Worm (Caenorhabditis elegans) whole organism, L3 larva: ENCODE results near the gene dmd-7.

Experiments used
- R02D3.7 ChIP-seq: fragments of 150-350 bp; optimal IDR thresholded peaks from 2 replicates; lab custom pipeline; 2014; ENCODE audit warnings: missing biosample characterization, missing genetic modification characterization
- ama-1 ChIP-seq: fragments of 150-350 bp; optimal IDR thresholded peaks from 2 replicates; lab custom pipeline; 2018
- ceh-82 ChIP-seq: fragments of 150-350 bp; optimal IDR thresholded peaks from 2 replicates; lab custom pipeline; 2014; ENCODE audit warnings: missing biosample characterization, missing genetic modification characterization
- daf-12 ChIP-seq: fragments of 150-350 bp; optimal IDR thresholded peaks from 2 replicates; lab custom pipeline; 2014; ENCODE audit warnings: missing biosample characterization, missing genetic modification reagents, missing genetic modification characterization
- egl-5 ChIP-seq: fragments of 150-350 bp; optimal IDR thresholded peaks from 2 replicates; lab custom pipeline; 2017; ENCODE audit warnings: missing biosample characterization, missing genetic modification reagents, missing genetic modification characterization, inconsistent platforms
- elt-2 ChIP-seq: sonication (generic microtip); optimal IDR thresholded peaks from 2 replicates; lab custom pipeline; 2016; ENCODE audit warnings: missing genetic modification reagents, mild to moderate bottlenecking, missing genetic modification characterization, missing compliant biosample characterization
- elt-3 ChIP-seq, 3 experiments: fragments of 150-350 bp in 1 of 3; sonication (generic microtip) in 2 of 3; optimal IDR thresholded peaks; 2 replicates in 2 of 3; 4 replicates in 1 of 3; lab custom pipeline; 2014 to 2017; ENCODE audit warnings: missing biosample characterization in 3 of 3, missing genetic modification characterization in 3 of 3
- eor-1 ChIP-seq, 2 experiments: fragments of 150-350 bp; optimal IDR thresholded peaks; 2 replicates each; lab custom pipeline; 2014 to 2018; ENCODE audit warnings: missing biosample characterization in 2 of 2, missing genetic modification characterization in 2 of 2
- fkh-10 ChIP-seq: sonication (generic microtip); optimal IDR thresholded peaks from 2 replicates; lab custom pipeline; 2017; ENCODE audit warnings: missing biosample characterization, missing genetic modification reagents, missing genetic modification characterization
- fkh-2 ChIP-seq: fragments of 150-350 bp; optimal IDR thresholded peaks from 2 replicates; lab custom pipeline; 2014; ENCODE audit warnings: missing biosample characterization, missing genetic modification reagents, missing genetic modification characterization
- fos-1 ChIP-seq: fragments of 150-350 bp; optimal IDR thresholded peaks from 2 replicates; lab custom pipeline; 2014; ENCODE audit warnings: missing biosample characterization, missing genetic modification characterization
- hmg-11 ChIP-seq: sonication (generic microtip); optimal IDR thresholded peaks from 2 replicates; lab custom pipeline; 2016; ENCODE audit warnings: missing genetic modification characterization, missing compliant biosample characterization
- jun-1 ChIP-seq: fragments of 150-350 bp; optimal IDR thresholded peaks from 2 replicates; lab custom pipeline; 2014; ENCODE audit warnings: missing biosample characterization, missing genetic modification reagents, missing genetic modification characterization
- lin-15B ChIP-seq: fragments of 150-350 bp; optimal IDR thresholded peaks from 2 replicates; lab custom pipeline; 2014; ENCODE audit warnings: missing biosample characterization, missing genetic modification characterization
- lin-39 ChIP-seq: fragments of 150-350 bp; optimal IDR thresholded peaks from 2 replicates; lab custom pipeline; 2018; ENCODE audit warnings: missing biosample characterization, missing genetic modification reagents, missing genetic modification characterization
- lsy-12 ChIP-seq: sonication (generic microtip); optimal IDR thresholded peaks from 2 replicates; lab custom pipeline; 2016; ENCODE audit warnings: mild to moderate bottlenecking, missing genetic modification characterization, missing compliant biosample characterization
- mdl-1 ChIP-seq: fragments of 150-350 bp; optimal IDR thresholded peaks from 2 replicates; lab custom pipeline; 2014; ENCODE audit warnings: missing biosample characterization, missing genetic modification characterization
- mml-1 ChIP-seq: fragments of 150-350 bp; sonication (generic microtip); optimal IDR thresholded peaks from 3 replicates; lab custom pipeline; 2014; ENCODE audit warnings: missing biosample characterization, missing genetic modification characterization
- nfya-1 ChIP-seq: sonication (generic microtip); optimal IDR thresholded peaks from 2 replicates; lab custom pipeline; 2017; ENCODE audit warnings: missing genetic modification characterization, mild to moderate bottlenecking, missing compliant biosample characterization, antibody characterized with exemption, moderate library complexity; ENCODE audit not compliant: insufficient read depth
- nhr-23 ChIP-seq: fragments of 150-350 bp; optimal IDR thresholded peaks from 2 replicates; lab custom pipeline; 2014; ENCODE audit warnings: missing biosample characterization, missing genetic modification reagents, missing genetic modification characterization
- nhr-237 ChIP-seq: fragments of 150-350 bp; optimal IDR thresholded peaks from 2 replicates; lab custom pipeline; 2014; ENCODE audit warnings: missing biosample characterization, missing genetic modification characterization
- nhr-25 ChIP-seq: sonication (generic microtip); optimal IDR thresholded peaks from 2 replicates; lab custom pipeline; 2017; ENCODE audit warnings: missing biosample characterization, missing genetic modification characterization
- nhr-28 ChIP-seq: fragments of 150-350 bp; optimal IDR thresholded peaks from 2 replicates; lab custom pipeline; 2014; ENCODE audit warnings: missing biosample characterization, missing genetic modification characterization
- nhr-43 ChIP-seq: sonication (generic microtip); optimal IDR thresholded peaks from 2 replicates; lab custom pipeline; 2016; ENCODE audit warnings: mild to moderate bottlenecking, missing genetic modification characterization, missing compliant biosample characterization; ENCODE audit not compliant: poor library complexity, severe bottlenecking
- nhr-67 ChIP-seq: fragments of 150-350 bp; optimal IDR thresholded peaks from 2 replicates; lab custom pipeline; 2014; ENCODE audit warnings: missing biosample characterization, missing genetic modification characterization
- nhr-76 ChIP-seq: fragments of 150-350 bp; sonication (generic microtip); optimal IDR thresholded peaks from 5 replicates; lab custom pipeline; 2014; ENCODE audit warnings: missing biosample characterization, missing genetic modification characterization
- nhr-77 ChIP-seq: fragments of 150-350 bp; optimal IDR thresholded peaks from 2 replicates; lab custom pipeline; 2014; ENCODE audit warnings: missing biosample characterization, missing genetic modification characterization
- pha-4 ChIP-seq: fragments of 150-350 bp; optimal IDR thresholded peaks from 2 replicates; lab custom pipeline; 2014; ENCODE audit warnings: missing biosample characterization, missing genetic modification reagents, missing genetic modification characterization
- pqm-1 ChIP-seq: fragments of 150-350 bp; optimal IDR thresholded peaks from 2 replicates; lab custom pipeline; 2017; ENCODE audit warnings: missing biosample characterization, missing genetic modification characterization, inconsistent platforms
- skn-1 ChIP-seq: fragments of 150-350 bp; optimal IDR thresholded peaks from 2 replicates; lab custom pipeline; 2014; ENCODE audit warnings: missing biosample characterization, missing genetic modification characterization
- snpc-4 ChIP-seq: fragments of 150-350 bp; optimal IDR thresholded peaks from 2 replicates; lab custom pipeline; 2014; ENCODE audit warnings: missing biosample characterization, missing genetic modification characterization
- tbx-2 ChIP-seq: sonication (generic microtip); optimal IDR thresholded peaks from 2 replicates; lab custom pipeline; 2016; ENCODE audit warnings: mild to moderate bottlenecking, missing genetic modification characterization, missing compliant biosample characterization
- unc-39 ChIP-seq: sonication (generic microtip); optimal IDR thresholded peaks from 4 replicates; lab custom pipeline; 2017; ENCODE audit warnings: missing biosample characterization, missing genetic modification characterization
- unc-62 ChIP-seq: fragments of 150-350 bp; sonication (generic microtip); optimal IDR thresholded peaks from 4 replicates; lab custom pipeline; 2014; ENCODE audit warnings: missing biosample characterization, missing genetic modification reagents, missing genetic modification characterization
- ztf-11 ChIP-seq: fragments of 150-350 bp; optimal IDR thresholded peaks from 2 replicates; lab custom pipeline; 2014; ENCODE audit warnings: missing biosample characterization, missing genetic modification characterization
- ztf-4 ChIP-seq: fragments of 150-350 bp; optimal IDR thresholded peaks from 2 replicates; lab custom pipeline; 2014; ENCODE audit warnings: missing biosample characterization, missing genetic modification characterization

Gene dmd-7

ce11 chrV:6239855-6240254 lies 6.9 kb upstream of the dmd-7 start:
- TF ChIP-seq nfya-1 (tag; lab: Kevin White, UChicago), result peak; percentile 53
- TF ChIP-seq eor-1 (tag; optimal IDR thresholded peaks at IDR 0.05; lab: Kevin White, UChicago), result no peak
- no peak for TF ChIP-seq fkh-2 (tag; lab: Kevin White, UChicago)
- TF ChIP-seq nhr-77 (tag; lab: Kevin White, UChicago), result no peak
- TF ChIP-seq fos-1 (tag; lab: Kevin White, UChicago), result no peak
- no peak for TF ChIP-seq snpc-4 (tag; lab: Kevin White, UChicago)
- no peak for TF ChIP-seq pha-4
- TF ChIP-seq ama-1 (lab: Kevin White, UChicago), result no peak
- no peak for TF ChIP-seq skn-1
- no peak for TF ChIP-seq nhr-67 (tag; lab: Kevin White, UChicago)
- TF ChIP-seq ceh-82 (tag; lab: Kevin White, UChicago), result no peak
- no peak for TF ChIP-seq jun-1 (tag; lab: Kevin White, UChicago)
- TF ChIP-seq elt-2 (tag; lab: Kevin White, UChicago), result peak; percentile 30
- TF ChIP-seq mdl-1 (tag; lab: Kevin White, UChicago), result peak; percentile 44
- no peak for TF ChIP-seq unc-62 (GFP tag; lab: Kevin White, UChicago)
- TF ChIP-seq lin-39 (tag; lab: Kevin White, UChicago), result no peak
- TF ChIP-seq ztf-4 (tag; lab: Kevin White, UChicago), result no peak
- TF ChIP-seq unc-39, result no peak
- no peak for TF ChIP-seq daf-12 (tag; lab: Kevin White, UChicago)
- peak; percentile 38 for TF ChIP-seq R02D3.7
- no peak for TF ChIP-seq fkh-10 (GFP tag; lab: Kevin White, UChicago)
- TF ChIP-seq nhr-43 (tag; lab: Kevin White, UChicago), result peak; percentile 95
- no peak for TF ChIP-seq lin-15B (tag; lab: Kevin White, UChicago)
- TF ChIP-seq nhr-23, result peak; percentile 72
- TF ChIP-seq mml-1 (tag; lab: Kevin White, UChicago), result peak; percentile 31
- peak in 2 of 3 experiments; percentile 15 to 74 for TF ChIP-seq elt-3 (tag; optimal IDR thresholded peaks at IDR 0.05; lab: Kevin White, UChicago)
- no peak for TF ChIP-seq nhr-28 (tag; lab: Kevin White, UChicago)
- TF ChIP-seq nhr-237 (tag; lab: Kevin White, UChicago), result no peak
- no peak for TF ChIP-seq hmg-11 (tag; lab: Kevin White, UChicago)
- TF ChIP-seq egl-5 (tag; lab: Kevin White, UChicago), result no peak
- TF ChIP-seq tbx-2 (tag; lab: Kevin White, UChicago), result peak; percentile 22
- peak; percentile 94 for TF ChIP-seq nhr-25 (tag; lab: Kevin White, UChicago)
- peak; percentile 69 for TF ChIP-seq pqm-1 (tag; lab: Kevin White, UChicago)

- TF ChIP-seq lsy-12 (tag; lab: Kevin White, UChicago) (peak; percentile 1), nfya-1 (tag; lab: Kevin White, UChicago) (peak; percentile 5), nhr-76 (tag; lab: Kevin White, UChicago) (no peak), snpc-4 (tag; lab: Kevin White, UChicago) (no peak), pha-4 (peak; percentile 97), mml-1 (tag; lab: Kevin White, UChicago) (peak; percentile 72), nhr-25 (tag; lab: Kevin White, UChicago) (peak; percentile 80), jun-1 (tag; lab: Kevin White, UChicago) (peak; percentile 61), pqm-1 (tag; lab: Kevin White, UChicago) (peak; percentile 49), elt-2 (tag; lab: Kevin White, UChicago) (peak; percentile 54), nhr-43 (tag; lab: Kevin White, UChicago) (peak; percentile 64), lin-39 (tag; lab: Kevin White, UChicago) (no peak)
These were observed 6.0 kb upstream of the dmd-7 start for ce11 chrV:6240735-6241134.

ce11 chrV:6243260-6243659 lies 3.5 kb upstream of the dmd-7 start:
- TF ChIP-seq fos-1 (tag; lab: Kevin White, UChicago), result no peak
- TF ChIP-seq egl-5 (tag; lab: Kevin White, UChicago), result no peak
- no peak for TF ChIP-seq nhr-237 (tag; lab: Kevin White, UChicago)
- TF ChIP-seq nfya-1 (tag; lab: Kevin White, UChicago), result peak; percentile 25
- TF ChIP-seq ztf-11 (tag; lab: Kevin White, UChicago), result no peak
- TF ChIP-seq ztf-4 (tag; lab: Kevin White, UChicago), result no peak
- TF ChIP-seq pqm-1 (tag; lab: Kevin White, UChicago), result peak; percentile 75
- peak; percentile 70 for TF ChIP-seq nhr-43 (tag; lab: Kevin White, UChicago)
- TF ChIP-seq elt-3 (tag; optimal IDR thresholded peaks at IDR 0.05; lab: Kevin White, UChicago), result peak in 1 of 3 experiments; percentile 47
- no peak for TF ChIP-seq hmg-11 (tag; lab: Kevin White, UChicago)
- TF ChIP-seq elt-2 (tag; lab: Kevin White, UChicago), result peak; percentile 91
- TF ChIP-seq jun-1 (tag; lab: Kevin White, UChicago), result peak; percentile 50
